Fruit fly (Drosophila melanogaster): ENCODE data around the gene CG16972.

The CG16972 gene

DNA sequence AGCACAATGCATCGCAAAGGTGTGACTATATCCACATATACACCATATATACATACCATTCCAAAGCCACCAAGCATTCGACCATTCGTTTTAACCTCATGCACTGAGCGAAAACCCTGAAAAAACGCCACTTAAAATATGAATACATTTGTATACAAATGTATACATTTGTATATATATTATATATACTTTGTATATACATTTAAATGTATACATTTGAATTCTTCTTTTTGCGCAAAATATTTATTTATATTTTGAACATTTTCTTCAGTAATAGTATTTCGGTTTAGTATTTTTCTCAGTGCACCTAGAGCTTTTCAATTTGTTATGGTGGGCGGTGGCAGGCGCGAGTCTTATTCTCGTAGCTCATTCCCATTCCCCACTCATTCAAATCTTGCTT lies 46.7 kb downstream of the CG16972 start:
- TF ChIP-seq toe (GFP tag; optimal IDR thresholded peaks at IDR 0.05) (no peak), CG1620 (GFP tag; optimal IDR thresholded peaks at IDR 0.05) (no peak), Crg-1 (GFP tag; optimal IDR thresholded peaks at IDR 0.05) (no peak), cnc (optimal IDR thresholded peaks at IDR 0.05) (no peak), CG12768 (GFP tag; optimal IDR thresholded peaks at IDR 0.05) (peak; percentile 57), Clk (GFP tag; optimal IDR thresholded peaks at IDR 0.05) (peak; percentile 18), cic (GFP tag; optimal IDR thresholded peaks at IDR 0.05) (peak; percentile 11), tj (GFP tag; optimal IDR thresholded peaks at IDR 0.05) (peak; percentile 20), CG5204 (GFP tag; optimal IDR thresholded peaks at IDR 0.05) (no peak), CG7101 (tag; optimal IDR thresholded peaks at IDR 0.05) (peak; percentile 63), kay (GFP tag; ENCODE audit: borderline replicate concordance) (peak; percentile 71), CG33017 (tag; optimal IDR thresholded peaks at IDR 0.05) (peak; percentile 87), CG7045 (GFP tag; optimal IDR thresholded peaks at IDR 0.05) (peak; percentile 77), CG14711 (tag; optimal IDR thresholded peaks at IDR 0.05) (peak; percentile 56), pad (GFP tag; optimal IDR thresholded peaks at IDR 0.05) (peak; percentile 11), CG11617 (GFP tag; optimal IDR thresholded peaks at IDR 0.05) (peak; percentile 49), Mnt (GFP tag; optimal IDR thresholded peaks at IDR 0.05) (no peak)

DNA sequence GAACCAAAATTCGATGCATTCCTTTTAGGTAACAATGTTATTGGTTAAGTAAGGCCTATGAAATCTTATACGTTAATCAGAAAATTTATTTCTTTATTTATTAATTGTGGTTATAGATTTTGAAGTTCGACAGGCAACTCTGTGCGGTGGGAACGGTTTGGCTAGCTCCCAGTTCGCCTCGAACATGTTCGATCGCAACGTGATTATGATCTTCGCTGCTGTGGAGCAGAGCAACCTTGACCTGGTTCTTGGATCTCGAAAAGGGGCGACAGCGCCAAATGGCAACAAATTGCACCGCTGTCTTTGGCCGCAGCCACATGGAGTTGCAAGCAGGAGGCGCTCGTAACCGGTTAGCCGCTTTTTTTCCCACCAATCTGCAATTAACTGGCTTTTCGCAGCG lies 48.8 kb downstream of the CG16972 start:
- TF ChIP-seq Clk (GFP tag; optimal IDR thresholded peaks at IDR 0.05) (no peak), CG1620 (GFP tag; optimal IDR thresholded peaks at IDR 0.05) (no peak), CG12768 (GFP tag; optimal IDR thresholded peaks at IDR 0.05) (no peak), CG14711 (tag; optimal IDR thresholded peaks at IDR 0.05) (no peak)

All from whole organism, adult.